Fruit fly (Drosophila melanogaster) S2 (cell line): ENCODE results near the gene grim.

Source experiments
- CG8478 ChIP-seq: fragments of >200 bp; optimal IDR thresholded peaks from 2 replicates; lab custom pipeline; 2018
- CTCF ChIP-seq, 2 experiments: fragments of >200 bp; optimal IDR thresholded peaks; 2 replicates each; lab custom pipeline; 2018

The grim gene

dm6 chr3L:18304367-18305003 is at the start of gene grim:
TSS of gene grim (minus strand) at chr3L:18304417.
- TF ChIP-seq CTCF (optimal IDR thresholded peaks at IDR 0.05; lab: Kevin White, UChicago) (no peak), CG8478 (lab: Kevin White, UChicago) (no peak)

dm6 chr3L:18350504-18350903 is 46.3 kb upstream of the grim start:
- TF ChIP-seq CG8478 (lab: Kevin White, UChicago), result no peak
- no peak for TF ChIP-seq CTCF (optimal IDR thresholded peaks at IDR 0.05; lab: Kevin White, UChicago)

DNA sequence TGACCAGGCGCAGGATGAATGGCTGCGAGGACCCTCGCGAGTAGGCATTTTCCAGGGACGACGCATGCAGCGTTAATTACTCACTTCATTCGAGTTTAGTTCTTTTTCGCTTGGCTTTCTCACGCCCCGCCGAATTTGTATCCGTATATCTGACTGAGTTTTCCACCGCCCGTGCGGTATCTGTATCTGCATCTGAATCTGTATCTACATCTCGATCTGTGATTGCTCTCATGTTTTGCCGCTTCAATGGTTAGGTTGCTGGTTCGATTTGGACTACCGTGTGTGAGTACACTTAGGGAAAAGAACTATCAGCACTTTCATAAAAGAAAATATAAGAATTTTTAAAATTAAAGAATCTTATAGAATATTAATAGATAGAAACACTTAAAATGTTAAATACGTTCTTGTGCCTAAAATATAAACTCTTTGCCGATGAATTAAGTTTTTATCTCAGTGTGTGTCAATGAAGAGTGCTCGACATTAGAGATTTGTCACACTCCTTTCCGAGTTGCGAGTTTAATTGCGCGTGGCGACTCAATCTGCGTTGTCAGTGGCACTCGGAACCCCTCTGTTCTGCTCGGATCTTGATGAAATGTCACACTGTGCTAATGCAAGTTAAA is 45.0 kb upstream of the grim start:
- TF ChIP-seq CG8478 (lab: Kevin White, UChicago) (no peak), CTCF (optimal IDR thresholded peaks at IDR 0.05; lab: Kevin White, UChicago) (no peak)

dm6 chr3L:18348664-18349063 is 44.4 kb upstream of the grim start:
- no peak for TF ChIP-seq CG8478 (lab: Kevin White, UChicago)
- TF ChIP-seq CTCF (optimal IDR thresholded peaks at IDR 0.05; lab: Kevin White, UChicago), result no peak

DNA sequence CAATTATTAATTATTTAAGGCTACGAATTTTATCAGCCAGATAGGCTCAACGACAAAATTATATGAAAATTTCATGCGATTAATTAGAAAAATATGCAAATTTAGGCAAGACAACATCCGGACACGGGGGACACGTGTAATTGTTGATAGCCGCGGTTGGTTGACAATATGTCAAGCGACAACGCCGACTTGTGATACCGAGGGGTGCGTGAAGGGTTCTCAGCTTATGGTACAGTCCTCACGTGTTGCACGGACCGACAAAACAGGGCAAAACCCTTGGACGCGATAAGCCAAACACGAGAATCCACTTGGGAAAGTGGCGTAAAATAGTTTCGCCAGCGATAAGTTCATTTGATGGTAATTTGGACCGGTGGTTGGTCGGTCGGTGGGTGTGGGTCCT is 43.8 kb upstream of the grim start:
- TF ChIP-seq CG8478 (lab: Kevin White, UChicago) (no peak), CTCF (optimal IDR thresholded peaks at IDR 0.05; lab: Kevin White, UChicago) (no peak)

DNA sequence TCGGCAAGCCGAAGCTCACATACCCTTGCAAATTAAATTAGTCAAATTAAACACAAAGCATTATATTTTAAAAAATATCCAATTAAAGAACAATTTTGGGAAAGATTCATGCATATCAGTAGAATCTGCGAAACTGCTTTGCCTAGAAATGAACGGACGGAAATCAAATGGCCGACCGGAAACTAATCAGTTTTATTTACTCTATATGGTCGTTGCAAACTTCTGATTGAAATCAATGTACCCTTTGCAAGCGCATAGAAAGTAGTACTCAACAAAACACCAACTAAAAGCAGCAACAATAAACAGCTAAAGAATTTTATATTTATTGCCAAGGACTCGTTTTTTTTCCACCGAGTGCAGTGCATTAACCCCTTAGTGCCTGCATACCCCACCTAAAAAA is 40.7 kb upstream of the grim start:
- TF ChIP-seq CTCF (optimal IDR thresholded peaks at IDR 0.05; lab: Kevin White, UChicago) (no peak), CG8478 (lab: Kevin White, UChicago) (no peak)

DNA sequence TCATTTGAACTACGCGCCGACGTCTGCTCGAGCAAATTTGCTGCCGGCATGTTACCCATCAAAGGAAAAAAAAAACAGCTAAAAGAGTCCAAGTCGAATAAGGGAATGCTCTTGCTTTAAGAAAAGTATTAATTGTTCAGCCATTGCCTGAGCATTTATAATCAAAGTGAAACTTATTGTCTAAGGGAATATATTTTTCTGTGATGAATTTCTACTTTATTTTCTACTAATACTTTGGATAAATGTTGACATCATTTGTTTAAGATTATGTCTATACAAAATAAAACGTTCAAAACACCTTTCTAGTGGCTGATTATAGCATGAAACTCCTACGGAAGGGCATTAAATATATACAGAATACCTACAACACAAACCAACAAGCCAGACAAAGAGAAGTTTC is 30.0 kb upstream of the grim start:
- no peak for TF ChIP-seq CTCF (optimal IDR thresholded peaks at IDR 0.05; lab: Kevin White, UChicago)
- TF ChIP-seq CG8478 (lab: Kevin White, UChicago), result no peak

DNA sequence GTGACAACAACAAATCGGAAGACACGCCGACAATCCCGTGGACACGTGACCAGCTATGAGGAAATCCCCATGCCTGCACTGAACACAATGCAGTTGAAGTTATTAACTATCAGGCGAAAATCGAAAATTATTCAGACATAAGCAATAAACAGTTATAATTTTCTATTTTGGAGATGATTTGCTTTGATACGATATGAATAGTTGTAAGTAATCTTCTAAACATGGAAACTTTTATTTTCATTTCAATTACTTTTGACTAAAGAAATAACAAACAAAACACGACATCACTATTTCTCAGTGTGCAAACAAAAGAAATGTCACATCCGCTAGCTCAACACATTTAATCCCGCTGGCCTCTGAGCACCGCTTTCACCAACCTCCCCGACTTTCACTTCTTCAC is 24.9 kb upstream of the grim start:
- TF ChIP-seq CTCF (optimal IDR thresholded peaks at IDR 0.05; lab: Kevin White, UChicago), result no peak
- TF ChIP-seq CG8478 (lab: Kevin White, UChicago), result no peak

DNA sequence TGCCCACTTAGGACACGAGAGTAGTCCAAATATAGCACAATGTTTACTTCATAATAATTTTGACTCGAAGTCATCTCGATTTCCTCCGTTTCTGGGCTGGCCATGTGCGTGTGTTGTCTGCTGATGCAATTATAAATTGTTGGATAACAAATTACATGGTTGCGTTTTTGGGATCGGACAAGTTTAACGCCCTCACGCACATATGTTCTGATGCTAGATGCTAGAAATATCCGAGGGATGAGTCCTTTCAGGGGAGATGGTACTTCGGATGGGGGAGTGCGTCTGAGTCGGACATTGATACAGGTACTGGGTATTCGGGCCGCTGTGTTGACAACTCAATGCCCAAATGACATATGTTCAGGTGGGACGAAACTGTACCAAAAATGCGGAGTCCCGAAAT is 11.8 kb upstream of the grim start:
- no peak for TF ChIP-seq CG8478 (lab: Kevin White, UChicago)

DNA sequence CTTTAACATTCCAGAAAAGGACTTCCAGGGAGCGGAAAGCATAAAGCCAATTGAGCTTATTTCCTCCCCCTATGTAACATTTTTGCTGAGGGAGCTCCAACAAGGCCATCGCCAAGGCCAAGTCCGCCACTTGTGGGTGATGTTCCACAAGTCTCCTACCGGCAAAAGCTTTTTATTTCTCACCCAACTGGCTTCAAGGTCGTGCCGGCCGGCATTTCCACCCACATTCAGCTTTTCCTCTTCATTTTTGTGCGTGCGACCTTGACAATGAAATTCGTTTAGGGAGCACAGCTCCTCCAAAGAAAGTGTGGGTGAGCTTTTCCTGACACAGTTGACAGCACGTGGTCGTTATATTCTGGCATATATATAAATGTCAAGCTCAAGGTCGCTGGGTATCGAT is 1.6 kb upstream of the grim start:
- TF ChIP-seq CTCF (optimal IDR thresholded peaks at IDR 0.05; lab: Kevin White, UChicago) (no peak), CG8478 (lab: Kevin White, UChicago) (no peak)

dm6 chr3L:18302021-18302420 is 2.2 kb downstream of the grim start:
- no peak for TF ChIP-seq CTCF (optimal IDR thresholded peaks at IDR 0.05; lab: Kevin White, UChicago)
- no peak for TF ChIP-seq CG8478 (lab: Kevin White, UChicago)

DNA sequence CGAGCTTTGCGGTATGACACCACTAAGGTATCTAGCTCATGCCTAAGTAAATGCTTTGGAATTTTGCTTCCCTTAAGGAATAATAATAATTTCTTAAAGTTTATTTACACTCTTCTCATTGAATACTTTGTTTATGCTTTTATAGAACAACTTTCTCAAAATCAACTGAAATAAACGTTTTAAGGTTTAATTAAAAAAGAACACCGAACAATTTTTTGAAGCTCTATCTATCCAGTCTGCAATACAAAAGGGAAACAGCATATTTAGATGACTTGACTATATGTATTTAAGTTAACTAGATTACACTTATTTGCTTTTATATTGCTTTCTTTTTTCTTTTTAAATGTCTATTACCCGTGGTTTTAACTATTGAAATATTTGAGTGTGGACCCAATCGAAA is 3.1 kb downstream of the grim start, which contains the start of gene CG13700:
CG13700 (minus strand) TSS at position 101 of the 400 bp plus-strand sequence.
- TF ChIP-seq CG8478 (lab: Kevin White, UChicago) (no peak), CTCF (optimal IDR thresholded peaks at IDR 0.05; lab: Kevin White, UChicago) (no peak)

- TF ChIP-seq CTCF (optimal IDR thresholded peaks at IDR 0.05; lab: Kevin White, UChicago) (no peak), CG8478 (lab: Kevin White, UChicago) (no peak)
Measured at dm6 chr3L:18297328-18297727, 6.9 kb downstream of the grim start.

- no peak for TF ChIP-seq CTCF (optimal IDR thresholded peaks at IDR 0.05; lab: Kevin White, UChicago)
- no peak for TF ChIP-seq CG8478 (lab: Kevin White, UChicago)
Measured at dm6 chr3L:18296452-18296851, 7.8 kb downstream of the grim start.

DNA sequence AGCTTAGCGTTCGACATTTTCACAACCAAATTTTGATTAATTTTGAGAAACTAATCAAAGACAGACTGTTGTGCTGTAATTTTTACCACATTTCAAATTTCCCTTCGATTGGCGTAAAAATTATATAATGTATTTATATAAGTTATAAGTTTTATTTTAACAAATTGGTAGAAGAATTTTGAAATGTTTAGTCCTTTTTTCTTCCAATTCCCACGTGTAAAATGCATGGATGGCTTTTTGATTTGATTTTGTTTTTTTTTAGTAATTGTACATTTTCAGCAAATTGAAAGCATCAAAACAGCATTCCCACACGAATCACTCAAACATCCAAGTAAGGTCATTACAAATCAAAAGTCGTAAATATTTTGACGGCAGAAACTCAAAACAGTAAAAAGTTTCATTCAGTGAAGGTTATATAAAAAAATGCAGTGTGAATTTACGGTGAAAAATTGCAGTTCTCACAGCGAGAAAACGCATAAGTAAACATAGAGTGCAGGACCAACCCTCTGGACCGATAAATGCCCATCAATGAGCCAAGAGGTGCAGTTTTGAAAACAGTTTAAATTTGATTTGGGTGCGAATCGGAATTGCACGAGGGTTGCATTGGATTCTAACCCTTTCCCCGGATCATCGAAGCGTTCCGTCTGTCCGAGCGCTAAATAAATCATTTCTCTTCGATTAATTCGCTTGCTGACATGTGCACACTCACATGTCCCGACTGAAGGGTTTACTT is 9.8 kb downstream of the grim start, which contains the start of gene CG5103:
CG5103 (minus strand) TSS at position 51 of the 733 bp plus-strand sequence.
- TF ChIP-seq CTCF (optimal IDR thresholded peaks at IDR 0.05; lab: Kevin White, UChicago) (no peak), CG8478 (lab: Kevin White, UChicago) (no peak)
